Worm (Caenorhabditis elegans) whole organism, L2 larva: Measurements from ENCODE around the gene C08E3.13.
"Not testable (repeated sequence)": the region's sequence is repeated elsewhere in the genome, so short reads cannot be mapped to it uniquely, and the experiment has no call there.

ENCODE experiments used
- ceh-16 ChIP-seq: fragments of 150-350 bp; optimal IDR thresholded peaks from 2 replicates; lab custom pipeline; 2014; ENCODE audit warnings: missing biosample characterization, missing genetic modification characterization
- egl-27 ChIP-seq: sonication (generic microtip); optimal IDR thresholded peaks from 3 replicates; lab custom pipeline; 2017; ENCODE audit warnings: missing biosample characterization, missing genetic modification reagents, missing genetic modification characterization
- elt-3 ChIP-seq: sonication (generic microtip); optimal IDR thresholded peaks from 2 replicates; lab custom pipeline; 2017; ENCODE audit warnings: missing biosample characterization, missing genetic modification characterization
- nhr-129 ChIP-seq: fragments of 150-350 bp; optimal IDR thresholded peaks from 2 replicates; lab custom pipeline; 2014; ENCODE audit warnings: missing biosample characterization, missing genetic modification characterization
- nhr-237 ChIP-seq: fragments of 150-350 bp; optimal IDR thresholded peaks from 2 replicates; lab custom pipeline; 2014; ENCODE audit warnings: missing biosample characterization, missing genetic modification characterization
- unc-62 ChIP-seq: fragments of 150-350 bp; optimal IDR thresholded peaks from 2 replicates; lab custom pipeline; 2014; ENCODE audit warnings: missing biosample characterization, missing genetic modification reagents, missing genetic modification characterization
- ztf-11 ChIP-seq: sonication (generic microtip); optimal IDR thresholded peaks from 2 replicates; lab custom pipeline; 2017; ENCODE audit warnings: missing biosample characterization, missing genetic modification characterization

ce11 chrII:1660888-1661287 is 28.8 kb upstream of the C08E3.13 start, which contains the start of gene ZC204.13:
- TF ChIP-seq elt-3 (tag; lab: Kevin White, UChicago); egl-27; nhr-237 (tag; lab: Kevin White, UChicago); ceh-16 (tag; lab: Kevin White, UChicago); ztf-11 (tag; lab: Kevin White, UChicago); unc-62 (GFP tag; lab: Kevin White, UChicago); nhr-129 (tag; lab: Kevin White, UChicago): not testable (repeated sequence)
